Fruit fly (Drosophila melanogaster) whole organism, embryonic: ENCODE data around the gene CG34256.

Experiments
- B-H1 ChIP-seq: fragments of 200-800 bp; sonication (Bioruptor generic); IDR thresholded peaks from 3 replicates; pipeline ENCODE4 v1.3.6; 2022; ENCODE audit warnings: missing biosample characterization, missing genetic modification characterization
- CG11093 ChIP-seq: fragments of 200-800 bp; sonication (Bioruptor generic); IDR thresholded peaks from 3 replicates; pipeline ENCODE4 v1.3.6; 2022; ENCODE audit warnings: missing biosample characterization, missing genetic modification characterization
- CG11247 ChIP-seq: fragments of 200-800 bp; sonication (Bioruptor generic); IDR thresholded peaks from 2 replicates; pipeline ENCODE4 v1.3.6; 2022; ENCODE audit warnings: missing biosample characterization, missing genetic modification characterization
- CG11504 ChIP-seq: fragments of 200-800 bp; sonication (Bioruptor generic); optimal IDR thresholded peaks from 3 replicates; lab custom pipeline; 2019; ENCODE audit warnings: missing biosample characterization, mild to moderate bottlenecking, missing genetic modification characterization, moderate library complexity
- CG13296 ChIP-seq: fragments of 200-800 bp; sonication (Bioruptor generic); optimal IDR thresholded peaks from 3 replicates; lab custom pipeline; 2018; ENCODE audit warnings: missing biosample characterization, mild to moderate bottlenecking, missing genetic modification characterization
- CG17829 ChIP-seq: fragments of 200-800 bp; optimal IDR thresholded peaks from 2 replicates; lab custom pipeline; 2019; ENCODE audit warnings: missing biosample characterization, mild to moderate bottlenecking, missing genetic modification characterization, moderate library complexity
- CG18599 ChIP-seq: fragments of 200-800 bp; sonication (Bioruptor generic); optimal IDR thresholded peaks from 3 replicates; lab custom pipeline; 2017; ENCODE audit warnings: missing biosample characterization, missing genetic modification characterization, mild to moderate bottlenecking, moderate library complexity, missing genetic modification reagents
- CG2199 ChIP-seq: fragments of 200-800 bp; sonication (Bioruptor generic); IDR thresholded peaks from 3 replicates; pipeline ENCODE4 v1.3.6; 2022; ENCODE audit warnings: missing biosample characterization, missing genetic modification characterization
- CG31365 ChIP-seq: fragments of 200-800 bp; sonication (Bioruptor generic); optimal IDR thresholded peaks from 2 replicates; lab custom pipeline; 2018; ENCODE audit warnings: missing biosample characterization, mild to moderate bottlenecking, missing genetic modification characterization
- CG32532 ChIP-seq: fragments of 200-800 bp; sonication (Bioruptor generic); IDR thresholded peaks from 2 replicates; pipeline ENCODE4 v1.3.6; 2022; ENCODE audit warnings: missing biosample characterization, missing genetic modification characterization
- CG5180 ChIP-seq: fragments of 200-800 bp; sonication (Bioruptor generic); optimal IDR thresholded peaks from 3 replicates; lab custom pipeline; 2017; ENCODE audit warnings: missing biosample characterization, missing genetic modification characterization, mild to moderate bottlenecking, moderate library complexity, missing genetic modification reagents
- CG7372 ChIP-seq: fragments of 200-800 bp; sonication (Bioruptor generic); IDR thresholded peaks from 2 replicates; pipeline ENCODE4 v1.3.6; 2022; ENCODE audit warnings: missing biosample characterization, missing genetic modification characterization
- Drgx ChIP-seq: fragments of 200-800 bp; sonication (Bioruptor generic); IDR thresholded peaks from 2 replicates; pipeline ENCODE4 v1.3.6; 2022; ENCODE audit warnings: missing biosample characterization, missing genetic modification characterization
- E2f1 ChIP-seq: fragments of 200-800 bp; sonication (Bioruptor generic); IDR thresholded peaks from 2 replicates; pipeline ENCODE4 v1.3.6; 2022; ENCODE audit warnings: missing biosample characterization, missing genetic modification characterization
- Ets65A ChIP-seq: fragments of 200-800 bp; sonication (Bioruptor generic); peaks from one replicate; lab custom pipeline; 2016; ENCODE audit warnings: missing biosample characterization, missing genetic modification characterization
- Hsf ChIP-seq: fragments of 200-800 bp; sonication (Bioruptor generic); optimal IDR thresholded peaks from 3 replicates; lab custom pipeline; 2016; ENCODE audit warnings: missing biosample characterization, missing genetic modification characterization
- Med ChIP-seq: fragments of 200-800 bp; sonication (Bioruptor generic); peaks from one replicate; lab custom pipeline; 2016; ENCODE audit warnings: missing biosample characterization, missing genetic modification characterization, mild to moderate bottlenecking, inconsistent platforms, moderate library complexity
- Nf-YC ChIP-seq: fragments of 200-800 bp; optimal IDR thresholded peaks from 3 replicates; lab custom pipeline; 2019; ENCODE audit warnings: missing biosample characterization, mild to moderate bottlenecking, missing genetic modification characterization, moderate library complexity
- YL-1 ChIP-seq: fragments of 200-800 bp; sonication (Bioruptor generic); optimal IDR thresholded peaks from 3 replicates; lab custom pipeline; 2017; ENCODE audit warnings: missing biosample characterization, mild to moderate bottlenecking, missing genetic modification characterization
- abd-A ChIP-seq: fragments of 200-800 bp; sonication (Bioruptor generic); optimal IDR thresholded peaks from 3 replicates; lab custom pipeline; 2019; ENCODE audit warnings: missing biosample characterization, mild to moderate bottlenecking, missing genetic modification characterization, moderate library complexity
- chinmo ChIP-seq: fragments of 200-800 bp; sonication (Bioruptor generic); IDR thresholded peaks from 4 replicates; pipeline ENCODE4 v1.3.6; 2022; ENCODE audit warnings: missing biosample characterization, missing genetic modification characterization; ENCODE audit not compliant: partially characterized antibody
- ci ChIP-seq: fragments of 200-800 bp; sonication (Bioruptor generic); IDR thresholded peaks from 3 replicates; pipeline ENCODE4 v1.3.6; 2022; ENCODE audit warnings: missing biosample characterization, missing genetic modification characterization
- dmrt11E ChIP-seq: fragments of 200-800 bp; sonication (Bioruptor generic); optimal IDR thresholded peaks from 3 replicates; lab custom pipeline; 2018; ENCODE audit warnings: missing biosample characterization, mild to moderate bottlenecking, missing genetic modification characterization, moderate library complexity
- ftz-f1 ChIP-seq: fragments of 200-800 bp; sonication (Bioruptor generic); optimal IDR thresholded peaks from 2 replicates; lab custom pipeline; 2016; ENCODE audit warnings: missing biosample characterization, missing genetic modification characterization
- pb ChIP-seq: fragments of 200-800 bp; sonication (Bioruptor generic); optimal IDR thresholded peaks from 3 replicates; lab custom pipeline; 2016; ENCODE audit warnings: missing biosample characterization, missing genetic modification characterization
- peb ChIP-seq: fragments of 200-800 bp; sonication (Bioruptor generic); IDR thresholded peaks from 2 replicates; pipeline ENCODE4 v1.3.6; 2022; ENCODE audit warnings: missing biosample characterization, missing genetic modification characterization
- ro ChIP-seq: fragments of 200-800 bp; sonication (Bioruptor generic); IDR thresholded peaks from 2 replicates; pipeline ENCODE4 v1.3.6; 2022; ENCODE audit warnings: missing biosample characterization, missing genetic modification characterization
- sens ChIP-seq: fragments of 200-800 bp; sonication (Bioruptor generic); peaks from one replicate; lab custom pipeline; 2016; ENCODE audit warnings: missing biosample characterization, missing genetic modification characterization
- seq ChIP-seq: fragments of 200-800 bp; sonication (Bioruptor generic); IDR thresholded peaks from 2 replicates; pipeline ENCODE4 v1.3.6; 2022; ENCODE audit warnings: missing biosample characterization, missing genetic modification characterization
- tgo ChIP-seq: fragments of 200-800 bp; sonication (Bioruptor generic); IDR thresholded peaks from 3 replicates; pipeline ENCODE4 v1.3.6; 2022; ENCODE audit warnings: missing biosample characterization, missing genetic modification characterization
- toy ChIP-seq: fragments of 200-800 bp; sonication (Bioruptor generic); IDR thresholded peaks from 2 replicates; pipeline ENCODE4 v1.3.6; 2022; ENCODE audit warnings: missing biosample characterization, missing genetic modification characterization
- trh ChIP-seq: fragments of 200-800 bp; sonication (Bioruptor generic); optimal IDR thresholded peaks from 2 replicates; lab custom pipeline; 2016; ENCODE audit warnings: missing biosample characterization, missing genetic modification characterization
- vvl ChIP-seq: fragments of 200-800 bp; sonication (Bioruptor generic); IDR thresholded peaks from 2 replicates; pipeline ENCODE4 v1.3.6; 2022; ENCODE audit warnings: missing biosample characterization, missing genetic modification characterization

CG34256 gene

DNA sequence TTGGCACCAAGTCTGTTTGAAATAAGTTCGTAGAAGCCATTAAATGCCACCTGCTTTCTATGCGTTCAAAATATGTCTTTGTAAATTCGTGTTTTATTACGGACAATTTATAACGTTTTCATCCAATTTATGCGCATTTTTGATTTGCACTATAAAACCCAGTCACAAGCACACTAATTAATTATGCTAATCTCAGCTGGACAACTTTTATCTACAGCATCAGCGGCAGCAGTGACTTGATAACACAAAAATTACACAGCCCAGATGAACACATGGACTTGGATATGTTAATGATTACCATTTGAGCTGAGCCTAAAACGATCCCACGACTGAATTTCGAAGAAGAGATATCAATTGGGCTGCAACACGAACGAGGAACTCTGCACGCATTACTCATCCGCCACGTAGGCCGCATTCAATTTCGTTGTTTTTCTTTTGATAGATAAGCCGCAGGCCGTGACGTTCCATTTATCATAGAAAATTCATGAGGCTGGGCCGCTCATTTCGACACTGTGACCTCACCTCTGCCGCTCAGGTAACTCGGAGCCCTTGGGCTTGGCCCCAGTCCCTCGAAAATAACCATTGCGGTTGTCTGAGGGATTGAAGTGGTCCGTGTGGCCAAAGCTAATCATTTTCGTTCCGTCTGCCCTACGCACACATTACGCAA is 23.6 kb upstream of the CG34256 start (continued):
- no peak for TF ChIP-seq ro (GFP tag; lab: Robert Waterston, UW)
- TF ChIP-seq E2f1 (GFP tag; lab: Robert Waterston, UW) = no peak
- TF ChIP-seq abd-A = peak; percentile 84
- 0 out of 3 replicates have a peak, but pooled peaks have one; percentile 11 for TF ChIP-seq ci (GFP tag; lab: Robert Waterston, UW)
- TF ChIP-seq CG17829 (tag; lab: Kevin White, UChicago) = no peak
- no peak for TF ChIP-seq Hsf (GFP tag; lab: Kevin White, UChicago)
- TF ChIP-seq chinmo (GFP tag; lab: Robert Waterston, UW) = peak; percentile 78; the same call in 1 of the 4 replicates
- peak; percentile 84 for TF ChIP-seq vvl (GFP tag; lab: Robert Waterston, UW)
- TF ChIP-seq CG2199 (GFP tag; lab: Robert Waterston, UW) = 0 out of 3 replicates have a peak, but pooled peaks have one; percentile 67
- no peak for TF ChIP-seq CG18599
- TF ChIP-seq CG11247 (GFP tag; lab: Robert Waterston, UW) = 0 out of 2 replicates have a peak, but pooled peaks have one; percentile 6
- TF ChIP-seq CG5180 (GFP tag; lab: Kevin White, UChicago) = no peak
- TF ChIP-seq YL-1 (GFP tag; lab: Kevin White, UChicago) = no peak

dm6 chr3L:19011174-19011573 is 21.6 kb upstream of the CG34256 start:
- TF ChIP-seq peb (GFP tag; lab: Robert Waterston, UW) (no peak), CG31365 (tag; lab: Kevin White, UChicago) (no peak), B-H1 (GFP tag; lab: Robert Waterston, UW) (no peak), Nf-YC (tag; lab: Kevin White, UChicago) (no peak), tgo (GFP tag; lab: Robert Waterston, UW) (no peak), dmrt11E (tag; lab: Kevin White, UChicago) (no peak), toy (GFP tag; lab: Robert Waterston, UW) (no peak), seq (no peak), CG13296 (GFP tag; lab: Kevin White, UChicago) (no peak), CG11093 (no peak), sens (peak; percentile 40), trh (GFP tag; lab: Kevin White, UChicago) (no peak), ftz-f1 (GFP tag; lab: Kevin White, UChicago) (no peak), Drgx (GFP tag; lab: Robert Waterston, UW) (peak; percentile 66; the same call in 1 of the 2 replicates), pb (GFP tag; lab: Kevin White, UChicago) (no peak), CG7372 (GFP tag; lab: Robert Waterston, UW) (no peak)

- TF ChIP-seq CG11504 (peak; percentile 99), CG5180 (GFP tag; lab: Kevin White, UChicago) (peak; percentile 55)
These were observed 19.2 kb upstream of the CG34256 start for dm6 chr3L:19008855-19009254.

DNA sequence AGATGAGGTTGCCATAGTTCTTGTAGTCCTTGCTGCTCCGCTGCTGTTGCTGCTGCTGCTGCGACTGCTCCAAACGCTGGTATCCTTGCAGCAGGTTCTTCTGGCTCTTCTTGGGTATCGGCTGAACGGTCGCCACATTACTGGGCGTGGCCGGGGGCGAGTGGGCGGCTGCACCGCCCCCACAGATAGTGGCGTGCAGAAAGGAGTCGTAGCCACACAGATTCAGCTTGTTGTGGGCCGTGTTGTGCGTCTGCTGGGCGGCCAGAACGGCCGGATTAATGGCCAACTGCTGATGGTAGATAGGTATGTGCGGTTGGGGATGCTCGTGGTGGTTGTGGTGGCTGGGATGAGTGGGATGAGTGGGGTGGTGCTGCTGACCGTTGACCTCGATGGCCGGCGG is 15.8 kb upstream of the CG34256 start:
- peak; percentile 70 for TF ChIP-seq sens
- peak; percentile 90 for TF ChIP-seq Ets65A (GFP tag; lab: Kevin White, UChicago)
- no peak for TF ChIP-seq CG32532 (GFP tag; lab: Robert Waterston, UW)
- TF ChIP-seq Med (GFP tag; lab: Kevin White, UChicago) = peak; percentile 63

DNA sequence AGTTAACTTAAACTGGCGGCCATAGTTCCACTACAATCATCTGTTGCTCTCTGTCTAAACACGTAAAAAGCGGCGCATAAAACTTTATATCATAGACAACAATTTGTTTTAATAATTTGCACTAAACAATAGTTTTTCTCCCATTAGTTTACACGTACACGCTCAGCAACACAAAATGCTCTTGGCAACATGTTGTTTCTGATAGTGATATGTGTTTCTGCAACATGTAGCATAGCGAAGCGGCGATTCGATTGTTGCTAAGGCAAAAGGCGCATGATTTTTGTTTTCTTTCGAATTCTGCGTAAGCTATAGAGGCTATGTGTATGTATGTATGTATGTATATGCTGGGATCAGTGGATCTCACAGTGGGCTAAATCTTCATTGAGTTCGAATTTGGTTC is 14.5 kb upstream of the CG34256 start:
- TF ChIP-seq CG2199 (GFP tag; lab: Robert Waterston, UW) (0 out of 3 replicates have a peak, but pooled peaks have one; percentile 73), CG11504 (peak; percentile 99), vvl (GFP tag; lab: Robert Waterston, UW) (no peak)
